Worm (Caenorhabditis elegans) whole organism, L4/young adult: ENCODE results near the gene str-217.

Source experiments
- W03F9.2 ChIP-seq: fragments of 150-350 bp; optimal IDR thresholded peaks from 2 replicates; lab custom pipeline; 2014; ENCODE audit warnings: missing biosample characterization, missing genetic modification characterization
- dao-5 ChIP-seq: sonication (generic microtip); optimal IDR thresholded peaks from 2 replicates; lab custom pipeline; 2016; ENCODE audit warnings: missing genotype, missing genetic modification characterization, moderate library complexity, missing compliant biosample characterization
- him-1 ChIP-seq: sonication (generic microtip); optimal IDR thresholded peaks from 2 replicates; lab custom pipeline; 2016; ENCODE audit warnings: missing genotype, missing genetic modification reagents, missing genetic modification characterization, missing compliant biosample characterization

ce11 chrV:16956229-16956628 lies 43.9 kb downstream of the str-217 start, which contains the start of gene clec-239:
- TF ChIP-seq W03F9.2 (no peak), dao-5 (tag; lab: Kevin White, UChicago) (no peak), him-1 (tag; lab: Kevin White, UChicago) (no peak)
